Worm (Caenorhabditis elegans) whole organism, mixed stage, embryonic: ENCODE measurements around the gene C32H11.3.

Source experiments
- M03D4.4 ChIP-seq: sonication (generic microtip); optimal IDR thresholded peaks from 2 replicates; lab custom pipeline; 2017; ENCODE audit warnings: mild to moderate bottlenecking, missing genetic modification characterization, missing compliant biosample characterization
- blmp-1 ChIP-seq: fragments of 150-350 bp; optimal IDR thresholded peaks from 2 replicates; lab custom pipeline; 2014; ENCODE audit warnings: missing biosample characterization, missing genetic modification characterization
- elt-3 ChIP-seq: fragments of 150-350 bp; optimal IDR thresholded peaks from 2 replicates; lab custom pipeline; 2014; ENCODE audit warnings: missing biosample characterization, missing genetic modification characterization
- flh-1 ChIP-seq: fragments of 200-800 bp; sonication (Bioruptor generic); optimal IDR thresholded peaks from 2 replicates; lab custom pipeline; 2018; ENCODE audit warnings: mild to moderate bottlenecking, missing genetic modification characterization, moderate library complexity, missing compliant biosample characterization
- mab-5 ChIP-seq: fragments of 150-350 bp; optimal IDR thresholded peaks from 2 replicates; lab custom pipeline; 2014; ENCODE audit warnings: missing biosample characterization, missing genetic modification characterization
- pha-4 ChIP-seq: fragments of 150-350 bp; optimal IDR thresholded peaks from 2 replicates; lab custom pipeline; 2018; ENCODE audit warnings: missing biosample characterization, missing genetic modification reagents, missing genetic modification characterization
- snpc-4 ChIP-seq: fragments of 150-350 bp; optimal IDR thresholded peaks from 2 replicates; lab custom pipeline; 2014; ENCODE audit warnings: missing biosample characterization, missing genetic modification characterization
- unc-62 ChIP-seq: fragments of 150-350 bp; optimal IDR thresholded peaks from 2 replicates; lab custom pipeline; 2014; ENCODE audit warnings: missing biosample characterization, missing genetic modification reagents, missing genetic modification characterization
- ztf-11 ChIP-seq: fragments of 150-350 bp; optimal IDR thresholded peaks from 2 replicates; lab custom pipeline; 2014; ENCODE audit warnings: missing biosample characterization, missing genetic modification characterization

ce11 chrIV:12965074-12965473 is 46.7 kb downstream of the C32H11.3 start, which contains the start of gene dod-22:
- TF ChIP-seq blmp-1 (tag; lab: Kevin White, UChicago) (no peak), flh-1 (GFP tag; lab: Kevin White, UChicago) (no peak), mab-5 (tag; lab: Kevin White, UChicago) (no peak), snpc-4 (tag; lab: Kevin White, UChicago) (no peak), M03D4.4 (tag; lab: Kevin White, UChicago) (no peak), ztf-11 (tag; lab: Kevin White, UChicago) (no peak), pha-4 (tag; lab: Kevin White, UChicago) (no peak), elt-3 (tag; lab: Kevin White, UChicago) (no peak), unc-62 (GFP tag; lab: Kevin White, UChicago) (no peak)
